Worm (Caenorhabditis elegans): ENCODE measurements around the gene C04H5.1.

The C04H5.1 gene

ce11 chrII:14534000-14534399 is at the start of gene C04H5.1:
Gene C04H5.1, plus strand, starts transcription at chrII:14534300.
- TF ChIP-seq lim-7 (GFP tag; IDR thresholded peaks at IDR 0.05) (no peak), nhr-10 (tag; optimal IDR thresholded peaks at IDR 0.05) (no peak), mxl-2 (GFP tag; conservative IDR thresholded peaks at IDR 0.05) (no peak), mes-2 (tag; optimal IDR thresholded peaks at IDR 0.05; ENCODE audit: poor library complexity, severe bottlenecking) (no peak), F26F4.8 (GFP tag; conservative IDR thresholded peaks at IDR 0.05) (no peak), aha-1 (tag) (peak; percentile 40), nhr-41 (GFP tag; IDR thresholded peaks at IDR 0.05) (no peak), dmd-6 (GFP tag; IDR thresholded peaks at IDR 0.05) (no peak)

- TF ChIP-seq nhr-48 (tag; optimal IDR thresholded peaks at IDR 0.05) (no peak), nhr-11 (tag; optimal IDR thresholded peaks at IDR 0.05) (no peak), hmg-1.1 (GFP tag; IDR thresholded peaks at IDR 0.05) (peak; percentile 55; the same call in 1 of the 2 replicates), dmd-8 (GFP tag; IDR thresholded peaks at IDR 0.05) (no peak), php-3 (GFP tag; IDR thresholded peaks at IDR 0.05) (no peak), ztf-11 (tag; optimal IDR thresholded peaks at IDR 0.05) (no peak), hlh-30 (tag; optimal IDR thresholded peaks at IDR 0.05; ENCODE audit: insufficient read depth) (peak; percentile 18), saeg-2 (GFP tag; IDR thresholded peaks at IDR 0.05) (no peak), ZK546.5 (tag; optimal IDR thresholded peaks at IDR 0.05) (no peak), ces-1 (GFP tag; optimal IDR thresholded peaks at IDR 0.05) (no peak), skn-1 (tag; optimal IDR thresholded peaks at IDR 0.05) (no peak), snpc-4 (tag; optimal IDR thresholded peaks at IDR 0.05) (no peak), duxl-1 (tag; optimal IDR thresholded peaks at IDR 0.05; ENCODE audit: poor library complexity) (no peak), zfp-3 (GFP tag; conservative IDR thresholded peaks at IDR 0.05) (0 out of 2 replicates have a peak, but pooled peaks have one; percentile 23), spr-3 (GFP tag; optimal IDR thresholded peaks at IDR 0.05) (no peak), lin-1 (GFP tag; IDR thresholded peaks at IDR 0.05) (no peak), mdt-29 (GFP tag; IDR thresholded peaks at IDR 0.05) (no peak), ceh-32 (tag; optimal IDR thresholded peaks at IDR 0.05; ENCODE audit: poor library complexity) (no peak), lin-15B (tag; optimal IDR thresholded peaks at IDR 0.05) (no peak), tra-1 (GFP tag; IDR thresholded peaks at IDR 0.05) (no peak), tag-97 (GFP tag; IDR thresholded peaks at IDR 0.05) (no peak), pqm-1 (tag; optimal IDR thresholded peaks at IDR 0.05) (no peak), aly-2 (tag; optimal IDR thresholded peaks at IDR 0.05) (no peak), Y105C5A.15 (GFP tag; IDR thresholded peaks at IDR 0.05) (no peak), dve-1 (tag; optimal IDR thresholded peaks at IDR 0.05; ENCODE audit: insufficient read depth) (peak; percentile 67), daf-16 (GFP tag; optimal IDR thresholded peaks at IDR 0.05) (no peak), daf-16 (tag; optimal IDR thresholded peaks at IDR 0.05) (no peak), nhr-237 (tag; optimal IDR thresholded peaks at IDR 0.05) (no peak), cey-2 (tag; optimal IDR thresholded peaks at IDR 0.05; ENCODE audit: borderline replicate concordance, insufficient read depth) (no peak), nhr-10 (tag; optimal IDR thresholded peaks at IDR 0.05) (no peak), nhr-28 (tag; optimal IDR thresholded peaks at IDR 0.05) (peak; percentile 19), zip-11 (GFP tag; IDR thresholded peaks at IDR 0.05) (no peak), lsy-2 (tag; optimal IDR thresholded peaks at IDR 0.05) (peak in 1 of 2 experiments; percentile 79), zag-1 (tag; optimal IDR thresholded peaks at IDR 0.05) (no peak), lim-7 (GFP tag; IDR thresholded peaks at IDR 0.05) (no peak), D1046.2 (GFP tag; IDR thresholded peaks at IDR 0.05) (no peak), fkh-10 (GFP tag; optimal IDR thresholded peaks at IDR 0.05) (peak; percentile 21), nhr-42 (GFP tag; IDR thresholded peaks at IDR 0.05) (peak; percentile 80), F10B5.3 (tag; optimal IDR thresholded peaks at IDR 0.05) (no peak), nhr-41 (GFP tag; IDR thresholded peaks at IDR 0.05) (no peak), madf-9 (GFP tag; conservative IDR thresholded peaks at IDR 0.05) (no peak), jun-1 (tag; optimal IDR thresholded peaks at IDR 0.05) (no peak), zfp-2 (tag; optimal IDR thresholded peaks at IDR 0.05) (no peak), attf-4 (tag; optimal IDR thresholded peaks at IDR 0.05) (no peak), F49E8.2 (tag; optimal IDR thresholded peaks at IDR 0.05; ENCODE audit: borderline replicate concordance) (no peak), unc-39 (tag; optimal IDR thresholded peaks at IDR 0.05) (no peak)
Observed at ce11 chrII:14488661-14489060, 45.4 kb upstream of the C04H5.1 start, which contains the start of gene usp-14. Gene usp-14, minus strand, starts transcription at chrII:14488688.

Data from whole organism, L4 larva.